Worm (Caenorhabditis elegans): ENCODE measurements around the gene dhs-18.

Gene dhs-18

ce11 chrV:11080345-11081102 is 33.9 kb upstream of the dhs-18 start, which contains the start of gene act-1 (continued):
- TF ChIP-seq ceh-62 (tag; optimal IDR thresholded peaks at IDR 0.05) (no peak), pha-4 (GFP tag; IDR thresholded peaks at IDR 0.05) (no peak), pha-4 (tag; optimal IDR thresholded peaks at IDR 0.05) (no peak), lin-13 (GFP tag; optimal IDR thresholded peaks at IDR 0.05) (no peak), nhr-25 (tag; optimal IDR thresholded peaks at IDR 0.05; ENCODE audit: borderline replicate concordance, insufficient read depth) (no peak), unc-130 (GFP tag; optimal IDR thresholded peaks at IDR 0.05) (no peak), lin-1 (GFP tag; IDR thresholded peaks at IDR 0.05) (no peak), mdl-1 (tag; optimal IDR thresholded peaks at IDR 0.05) (no peak), lin-39 (tag; optimal IDR thresholded peaks at IDR 0.05) (no peak), dmd-6 (GFP tag; IDR thresholded peaks at IDR 0.05) (0 out of 2 replicates have a peak, but pooled peaks have one; percentile 41), T20F7.1 (GFP tag; optimal IDR thresholded peaks at IDR 0.05) (no peak), daf-19 (GFP tag; conservative IDR thresholded peaks at IDR 0.05) (no peak; the same call in 1 of the 2 replicates), rbr-2 (tag; optimal IDR thresholded peaks at IDR 0.05) (no peak), R02D3.7 (tag; optimal IDR thresholded peaks at IDR 0.05) (no peak), ama-1 (optimal IDR thresholded peaks at IDR 0.05) (peak; percentile 5), arid-1 (GFP tag; conservative IDR thresholded peaks at IDR 0.05) (0 out of 2 replicates have a peak, but pooled peaks have one; percentile 4), F49E8.2 (tag; optimal IDR thresholded peaks at IDR 0.05; ENCODE audit: borderline replicate concordance) (no peak), ctbp-1 (GFP tag; IDR thresholded peaks at IDR 0.05) (0 out of 2 replicates have a peak, but pooled peaks have one; percentile 61), dmd-8 (GFP tag; IDR thresholded peaks at IDR 0.05) (no peak), attf-4 (tag; optimal IDR thresholded peaks at IDR 0.05) (no peak), set-16 (GFP tag; IDR thresholded peaks at IDR 0.05) (0 out of 2 replicates have a peak, but pooled peaks have one; percentile 13), D1046.2 (GFP tag; IDR thresholded peaks at IDR 0.05) (no peak), snpc-1.2 (GFP tag; IDR thresholded peaks at IDR 0.05) (no peak), daf-16 (GFP tag; optimal IDR thresholded peaks at IDR 0.05) (peak in 1 of 2 experiments; percentile 95), daf-16 (tag; optimal IDR thresholded peaks at IDR 0.05) (no peak), spr-3 (GFP tag; optimal IDR thresholded peaks at IDR 0.05) (no peak), aha-1 (tag) (no peak), madf-5 (GFP tag; IDR thresholded peaks at IDR 0.05) (no peak), F37D6.2 (tag; optimal IDR thresholded peaks at IDR 0.05) (no peak), snpc-4 (tag; optimal IDR thresholded peaks at IDR 0.05) (no peak), nhr-111 (GFP tag; optimal IDR thresholded peaks at IDR 0.05) (no peak), ceh-32 (tag; optimal IDR thresholded peaks at IDR 0.05; ENCODE audit: poor library complexity) (no peak), nhr-6 (tag; optimal IDR thresholded peaks at IDR 0.05) (no peak), fos-1 (tag; optimal IDR thresholded peaks at IDR 0.05) (no peak), ceh-20 (GFP tag; IDR thresholded peaks at IDR 0.05) (no peak), daf-12 (tag; optimal IDR thresholded peaks at IDR 0.05) (no peak), Y75B8A.6 (GFP tag; IDR thresholded peaks at IDR 0.05) (no peak), vab-7 (GFP tag; IDR thresholded peaks at IDR 0.05) (no peak), zfp-2 (tag; optimal IDR thresholded peaks at IDR 0.05) (no peak), zfp-3 (GFP tag; conservative IDR thresholded peaks at IDR 0.05) (no peak), aly-2 (tag; optimal IDR thresholded peaks at IDR 0.05) (no peak), saeg-2 (GFP tag; IDR thresholded peaks at IDR 0.05) (no peak), madf-9 (GFP tag; conservative IDR thresholded peaks at IDR 0.05) (no peak), zip-2 (tag; optimal IDR thresholded peaks at IDR 0.05) (no peak), dmd-9 (GFP tag; IDR thresholded peaks at IDR 0.05) (no peak), nhr-102 (tag; optimal IDR thresholded peaks at IDR 0.05) (no peak), mep-1 (tag; optimal IDR thresholded peaks at IDR 0.05) (no peak), lir-3 (tag; optimal IDR thresholded peaks at IDR 0.05) (no peak), ceh-44 (GFP tag; IDR thresholded peaks at IDR 0.05) (no peak), lin-29 (GFP tag; IDR thresholded peaks at IDR 0.05) (no peak), cey-2 (tag; optimal IDR thresholded peaks at IDR 0.05; ENCODE audit: borderline replicate concordance, insufficient read depth) (no peak)
